Fruit fly (Drosophila melanogaster) S2 (cell line): Measurements from ENCODE around the gene dpr6.

Experiments
- CG8478 ChIP-seq: fragments of >200 bp; optimal IDR thresholded peaks from 2 replicates; lab custom pipeline; 2018
- CTCF ChIP-seq, 2 experiments: fragments of >200 bp; optimal IDR thresholded peaks; 2 replicates each; lab custom pipeline; 2018

DNA sequence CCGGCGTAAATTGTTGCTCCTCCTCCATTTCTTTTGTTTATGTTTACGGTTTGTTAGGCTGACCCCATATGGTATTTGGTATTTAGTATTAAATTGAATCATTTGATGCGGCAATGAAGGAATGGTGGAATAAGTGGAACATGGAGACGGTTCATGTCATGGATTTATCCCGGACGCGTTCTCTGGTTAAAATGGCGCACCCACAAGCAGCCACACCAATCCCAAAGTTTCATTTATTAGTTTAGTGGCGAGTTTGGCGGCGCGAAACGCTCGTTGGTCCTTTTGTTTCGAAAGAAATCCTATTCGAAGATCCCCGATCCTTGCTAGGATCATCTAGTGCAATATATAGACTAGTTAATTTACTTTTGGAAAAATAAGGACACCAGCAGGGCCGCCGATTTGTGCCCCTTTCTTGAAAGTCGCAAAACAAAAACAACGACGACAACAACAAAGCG, 6.2 kb upstream of the dpr6 start, which contains the start of the genes CG6685 and Dronc:
- TF ChIP-seq CTCF (optimal IDR thresholded peaks at IDR 0.05; lab: Kevin White, UChicago): peak; percentile 41 to 43
- no peak for TF ChIP-seq CG8478
